Worm (Caenorhabditis elegans): Measurements from ENCODE around the gene pei-2.

- no peak for TF ChIP-seq alr-1 (tag; optimal IDR thresholded peaks at IDR 0.05)
- TF ChIP-seq nhr-12 (tag; optimal IDR thresholded peaks at IDR 0.05) = no peak
- no peak for TF ChIP-seq ceh-16 (tag; optimal IDR thresholded peaks at IDR 0.05)
- TF ChIP-seq unc-39 (tag; optimal IDR thresholded peaks at IDR 0.05) = no peak
- no peak for TF ChIP-seq nhr-77 (tag; optimal IDR thresholded peaks at IDR 0.05)
Observed at ce11 chrV:1048482-1048881, 25.2 kb upstream of the pei-2 start, which contains the start of gene nra-4.

All from whole organism, L2 larva.